Worm (Caenorhabditis elegans) whole organism, young adult: ENCODE results near the gene jnk-1.

ENCODE experiments used
- B0035.1 ChIP-seq: sonication (generic microtip); optimal IDR thresholded peaks from 2 replicates; lab custom pipeline; 2016; ENCODE audit warnings: missing genetic modification characterization, mild to moderate bottlenecking, missing compliant biosample characterization, missing genotype, missing genetic modification reagents
- D2030.7 ChIP-seq: fragments of 200-800 bp; sonication (Bioruptor generic); IDR thresholded peaks from 2 replicates; pipeline ENCODE4 v1.3.6; 2022; ENCODE audit warnings: missing genetic modification reagents, missing genetic modification characterization, missing compliant biosample characterization
- F23B12.7 ChIP-seq: sonication (generic microtip); optimal IDR thresholded peaks from 2 replicates; lab custom pipeline; 2017; ENCODE audit warnings: missing genetic modification characterization, mild to moderate bottlenecking, missing compliant biosample characterization, antibody characterized with exemption, moderate library complexity; ENCODE audit not compliant: insufficient read depth
- F33H1.4 ChIP-seq: fragments of 200-800 bp; sonication (Bioruptor generic); IDR thresholded peaks from 2 replicates; pipeline ENCODE4 v1.3.6; 2022; ENCODE audit warnings: missing genetic modification reagents, missing genetic modification characterization, missing compliant biosample characterization
- F37B4.10 ChIP-seq: fragments of 200-800 bp; sonication (Bioruptor generic); IDR thresholded peaks from 2 replicates; pipeline ENCODE4 v1.3.6; 2022; ENCODE audit warnings: missing genetic modification characterization, missing compliant biosample characterization
- F39B2.1 ChIP-seq: fragments of 200-800 bp; sonication (Bioruptor generic); IDR thresholded peaks from 2 replicates; pipeline ENCODE4 v1.3.6; 2022; ENCODE audit warnings: missing genetic modification reagents, missing genetic modification characterization, missing compliant biosample characterization
- F49E8.2 ChIP-seq: sonication (generic microtip); optimal IDR thresholded peaks from 3 replicates; lab custom pipeline; 2017; ENCODE audit warnings: missing genetic modification characterization, mild to moderate bottlenecking, missing compliant biosample characterization, antibody characterized with exemption, moderate library complexity; ENCODE audit not compliant: insufficient read depth
- Y67H2A.10 ChIP-seq: fragments of 200-800 bp; sonication (Bioruptor generic); conservative IDR thresholded peaks from 2 replicates; pipeline ENCODE4 v1.3.6; 2022; ENCODE audit warnings: missing genetic modification reagents, missing genetic modification characterization, missing compliant biosample characterization
- akir-1 ChIP-seq: fragments of 200-800 bp; sonication (Bioruptor generic); optimal IDR thresholded peaks from 2 replicates; lab custom pipeline; 2018; ENCODE audit warnings: mild to moderate bottlenecking, missing genetic modification characterization, moderate library complexity, missing compliant biosample characterization
- atf-7 ChIP-seq: sonication (generic microtip); optimal IDR thresholded peaks from 2 replicates; lab custom pipeline; 2017; ENCODE audit warnings: mild to moderate bottlenecking, missing genetic modification characterization, missing compliant biosample characterization
- cebp-1 ChIP-seq, 2 experiments: fragments of 200-800 bp in 1 of 2; sonication (Bioruptor generic) in 1 of 2; sonication (generic microtip) in 1 of 2; IDR thresholded peaks in 1 of 2; optimal IDR thresholded peaks in 1 of 2; 2 replicates each; pipeline versions ENCODE4 v1.3.6 to Lab custom; 2017 to 2022; ENCODE audit warnings: missing compliant biosample characterization in 2 of 2, missing genetic modification characterization in 2 of 2, mild to moderate bottlenecking in 1 of 2, missing genetic modification reagents in 1 of 2, moderate library complexity in 1 of 2
- cebp-2 ChIP-seq: fragments of 200-800 bp; sonication (Bioruptor generic); IDR thresholded peaks from 2 replicates; pipeline ENCODE4 v1.3.6; 2022; ENCODE audit warnings: missing genetic modification characterization, missing compliant biosample characterization
- ceh-27 ChIP-seq: fragments of 200-800 bp; sonication (Bioruptor generic); optimal IDR thresholded peaks from 2 replicates; lab custom pipeline; 2018; ENCODE audit warnings: mild to moderate bottlenecking, missing genetic modification characterization, moderate library complexity, missing compliant biosample characterization
- ceh-58 ChIP-seq: fragments of 200-800 bp; sonication (Bioruptor generic); IDR thresholded peaks from 2 replicates; pipeline ENCODE4 v1.3.6; 2022; ENCODE audit warnings: missing genetic modification characterization, missing compliant biosample characterization
- ceh-91 ChIP-seq: fragments of 200-800 bp; sonication (Bioruptor generic); IDR thresholded peaks from 2 replicates; pipeline ENCODE4 v1.3.6; 2022; ENCODE audit warnings: missing genetic modification reagents, missing genetic modification characterization, missing compliant biosample characterization
- dox-1 ChIP-seq: fragments of 200-800 bp; sonication (Bioruptor generic); IDR thresholded peaks from 2 replicates; pipeline ENCODE4 v1.3.6; 2022; ENCODE audit warnings: missing genetic modification reagents, missing genetic modification characterization, missing compliant biosample characterization
- dpl-1 ChIP-seq: fragments of 150-350 bp; optimal IDR thresholded peaks from 2 replicates; lab custom pipeline; 2014; ENCODE audit warnings: missing biosample characterization, missing genetic modification reagents, missing genetic modification characterization
- efl-1 ChIP-seq: fragments of 150-350 bp; optimal IDR thresholded peaks from 2 replicates; lab custom pipeline; 2014; ENCODE audit warnings: missing biosample characterization, missing genetic modification reagents, missing genetic modification characterization
- hmg-1.2 ChIP-seq: fragments of 200-800 bp; sonication (Bioruptor generic); IDR thresholded peaks from 2 replicates; pipeline ENCODE4 v1.3.6; 2022; ENCODE audit warnings: missing genetic modification reagents, missing genetic modification characterization, missing compliant biosample characterization
- let-607 ChIP-seq, 2 experiments: fragments of 200-800 bp in 1 of 2; sonication (Bioruptor generic) in 1 of 2; sonication (generic microtip) in 1 of 2; optimal IDR thresholded peaks; 2 replicates each; lab custom pipeline; 2016 to 2018; ENCODE audit warnings: mild to moderate bottlenecking in 2 of 2, missing compliant biosample characterization in 2 of 2, missing genetic modification characterization in 2 of 2, moderate library complexity in 2 of 2, missing genotype in 1 of 2
- lin-26 ChIP-seq: fragments of 200-800 bp; sonication (Bioruptor generic); IDR thresholded peaks from 2 replicates; pipeline ENCODE4 v1.3.6; 2022; ENCODE audit warnings: missing genetic modification reagents, missing genetic modification characterization, missing compliant biosample characterization
- lin-54 ChIP-seq: fragments of 200-800 bp; sonication (Bioruptor generic); optimal IDR thresholded peaks from 2 replicates; lab custom pipeline; 2018; ENCODE audit warnings: mild to moderate bottlenecking, missing genetic modification characterization, missing compliant biosample characterization
- lsl-1 ChIP-seq: fragments of 200-800 bp; sonication (Bioruptor generic); optimal IDR thresholded peaks from 2 replicates; lab custom pipeline; 2018; ENCODE audit warnings: mild to moderate bottlenecking, missing genetic modification characterization, moderate library complexity, missing compliant biosample characterization
- madf-6 ChIP-seq: fragments of 200-800 bp; sonication (Bioruptor generic); IDR thresholded peaks from 2 replicates; pipeline ENCODE4 v1.3.6; 2022; ENCODE audit warnings: missing genetic modification reagents, missing genetic modification characterization, missing compliant biosample characterization
- madf-8 ChIP-seq: fragments of 200-800 bp; sonication (Bioruptor generic); conservative IDR thresholded peaks from 2 replicates; pipeline ENCODE4 v1.3.6; 2022; ENCODE audit warnings: missing genetic modification reagents, missing genetic modification characterization, missing compliant biosample characterization
- mel-28 ChIP-seq: sonication (generic microtip); optimal IDR thresholded peaks from 2 replicates; lab custom pipeline; 2016; ENCODE audit warnings: borderline replicate concordance, mild to moderate bottlenecking, missing genetic modification characterization, missing compliant biosample characterization
- mes-4 ChIP-seq: sonication (generic microtip); optimal IDR thresholded peaks from 2 replicates; lab custom pipeline; 2016; ENCODE audit warnings: missing genotype, missing genetic modification characterization, missing compliant biosample characterization
- nhr-27 ChIP-seq: fragments of 200-800 bp; sonication (Bioruptor generic); optimal IDR thresholded peaks from 2 replicates; lab custom pipeline; 2018; ENCODE audit warnings: mild to moderate bottlenecking, missing genetic modification characterization, moderate library complexity, missing compliant biosample characterization
- nhr-80 ChIP-seq: sonication (generic microtip); optimal IDR thresholded peaks from 2 replicates; lab custom pipeline; 2016; ENCODE audit warnings: missing genetic modification characterization, missing compliant biosample characterization
- rec-8 ChIP-seq, 2 experiments: sonication (generic microtip); optimal IDR thresholded peaks; 2 replicates each; lab custom pipeline; 2016; ENCODE audit warnings: mild to moderate bottlenecking in 2 of 2, missing genetic modification characterization in 2 of 2, missing genetic modification reagents in 2 of 2, missing genotype in 2 of 2, missing biosample characterization in 1 of 2, missing compliant biosample characterization in 1 of 2, moderate library complexity in 1 of 2
- sea-2 ChIP-seq: fragments of 200-800 bp; sonication (Bioruptor generic); IDR thresholded peaks from 2 replicates; pipeline ENCODE4 v1.3.6; 2022; ENCODE audit warnings: missing genetic modification characterization, missing compliant biosample characterization
- snpc-1.1 ChIP-seq: sonication (generic microtip); optimal IDR thresholded peaks from 2 replicates; lab custom pipeline; 2017; ENCODE audit warnings: missing genetic modification characterization, mild to moderate bottlenecking, missing compliant biosample characterization, antibody characterized with exemption, moderate library complexity, missing genotype, missing genetic modification reagents; ENCODE audit not compliant: insufficient read depth
- snpc-3.4 ChIP-seq: sonication (generic microtip); optimal IDR thresholded peaks from 2 replicates; lab custom pipeline; 2017; ENCODE audit warnings: missing genetic modification characterization, mild to moderate bottlenecking, missing compliant biosample characterization, antibody characterized with exemption, moderate library complexity, missing genotype, missing genetic modification reagents
- snpc-4 ChIP-seq, 5 experiments: fragments of 150-350 bp in 1 of 5; sonication (generic microtip) in 4 of 5; optimal IDR thresholded peaks; 2 replicates each; lab custom pipeline; 2014 to 2018; ENCODE audit warnings: missing genetic modification characterization in 5 of 5, missing biosample characterization in 3 of 5, antibody characterized with exemption in 2 of 5, mild to moderate bottlenecking in 2 of 5, missing compliant biosample characterization in 2 of 5, missing genotype in 2 of 5, moderate library complexity in 2 of 5, missing genetic modification reagents in 1 of 5
- tbp1 ChIP-seq: fragments of 200-800 bp; sonication (Bioruptor generic); optimal IDR thresholded peaks from 2 replicates; lab custom pipeline; 2018; ENCODE audit warnings: mild to moderate bottlenecking, missing genetic modification characterization, missing compliant biosample characterization
- zim-3 ChIP-seq: sonication (generic microtip); optimal IDR thresholded peaks from 2 replicates; lab custom pipeline; 2017; ENCODE audit warnings: mild to moderate bottlenecking, missing genetic modification characterization, moderate library complexity, missing compliant biosample characterization
- ztf-18 ChIP-seq: sonication (generic microtip); optimal IDR thresholded peaks from 2 replicates; lab custom pipeline; 2016; ENCODE audit warnings: missing genotype, mild to moderate bottlenecking, missing genetic modification characterization, missing compliant biosample characterization
- ztf-26 ChIP-seq: sonication (generic microtip); optimal IDR thresholded peaks from 2 replicates; lab custom pipeline; 2017; ENCODE audit warnings: missing genetic modification characterization, missing compliant biosample characterization
- ztf-28 ChIP-seq: fragments of 200-800 bp; sonication (Bioruptor generic); IDR thresholded peaks from 2 replicates; pipeline ENCODE4 v1.3.6; 2022; ENCODE audit warnings: missing genetic modification reagents, missing genetic modification characterization, missing compliant biosample characterization

jnk-1 gene

DNA sequence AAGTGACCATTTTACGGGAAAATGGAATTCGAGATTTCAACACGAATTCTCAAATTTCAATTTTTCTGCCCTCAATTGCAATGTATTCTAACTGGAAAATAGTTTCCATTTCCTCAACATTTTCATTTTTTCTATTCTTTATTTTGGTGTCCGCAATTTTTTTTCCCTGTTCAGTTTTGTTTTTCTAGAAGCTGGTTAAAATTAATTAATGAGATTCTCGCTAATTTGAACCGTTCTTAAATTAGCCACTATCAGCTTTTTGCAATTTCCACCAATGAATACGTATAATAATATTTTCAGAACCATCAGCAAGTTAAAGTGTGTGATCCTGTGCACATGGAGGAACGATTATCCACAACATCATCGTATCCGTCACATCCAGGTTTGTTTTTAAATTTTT lies at the start of gene jnk-1:
Gene jnk-1 (plus strand): TSS at position 301 of the 400 bp plus-strand sequence.
- TF ChIP-seq lin-54 (GFP tag; lab: Kevin White, UChicago), result no peak
- no peak for TF ChIP-seq B0035.1
- no peak for TF ChIP-seq ztf-26 (tag; lab: Kevin White, UChicago)
- no peak for TF ChIP-seq mel-28 (tag; lab: Kevin White, UChicago)
- no peak for TF ChIP-seq F37B4.10
- no peak for TF ChIP-seq atf-7
- no peak for TF ChIP-seq ceh-27 (GFP tag; lab: Kevin White, UChicago)
- no peak for TF ChIP-seq cebp-2 (GFP tag; lab: Robert Waterston, UW)
- no peak for TF ChIP-seq sea-2
- TF ChIP-seq snpc-3.4 (tag; lab: Kevin White, UChicago), result no peak
- no peak for TF ChIP-seq akir-1 (GFP tag; lab: Kevin White, UChicago)
- TF ChIP-seq cebp-1 (GFP tag; IDR thresholded peaks at IDR 0.05; lab: Robert Waterston, UW), result no peak
- no peak for TF ChIP-seq cebp-1 (tag; optimal IDR thresholded peaks at IDR 0.05; lab: Kevin White, UChicago)
- no peak for TF ChIP-seq rec-8 (tag; optimal IDR thresholded peaks at IDR 0.05; lab: Kevin White, UChicago)
- no peak for TF ChIP-seq F39B2.1 (GFP tag; lab: Robert Waterston, UW)
- no peak for TF ChIP-seq lin-26
- no peak for TF ChIP-seq snpc-1.1 (tag; lab: Kevin White, UChicago)
- no peak for TF ChIP-seq mes-4 (tag; lab: Kevin White, UChicago)

DNA sequence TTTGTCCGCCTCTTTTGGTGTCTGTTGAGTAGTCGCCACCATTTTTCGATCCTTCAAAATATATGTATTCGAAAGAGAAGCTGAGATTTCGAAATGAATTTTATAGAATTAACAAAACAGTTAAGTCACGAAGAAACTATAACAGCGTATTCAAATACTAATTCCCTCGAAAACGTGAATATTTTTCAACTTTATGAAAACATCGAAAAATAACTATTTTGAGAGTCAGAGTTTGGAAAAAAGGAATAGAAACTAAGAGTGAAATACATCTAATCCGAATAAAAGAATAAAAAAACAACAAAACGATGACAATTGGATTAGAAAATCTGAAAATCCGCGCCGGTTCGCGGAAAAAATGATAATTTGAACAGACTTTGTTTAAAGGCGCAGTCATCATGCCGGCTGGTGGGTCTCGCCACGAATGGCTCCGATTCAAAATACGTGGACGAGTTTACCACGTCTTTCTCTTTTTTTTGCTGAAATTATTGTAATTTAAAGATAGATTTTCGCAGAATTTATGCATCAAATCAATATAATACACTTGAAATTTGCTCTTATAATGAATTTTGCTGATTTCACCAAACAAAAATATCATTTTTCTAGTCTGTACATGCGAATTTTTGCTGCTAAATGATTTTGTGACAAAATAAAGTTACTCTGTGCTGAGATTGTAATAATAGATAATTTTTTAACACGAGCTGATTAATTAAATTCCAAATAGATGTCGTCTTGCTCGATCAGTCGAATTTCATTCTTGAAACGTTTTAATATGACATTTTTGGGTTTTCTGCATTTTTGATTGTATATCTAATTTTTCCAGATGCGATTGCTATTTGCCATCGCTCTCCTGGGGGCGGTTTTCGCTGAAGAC lies 47.3 kb upstream of the jnk-1 start, which contains the start of the genes rpn-1 and ribo-1:
Gene rpn-1 (minus strand): TSS at position 51 of the 871 bp plus-strand sequence.
Gene ribo-1 (plus strand): TSS at position 821 of the 871 bp plus-strand sequence.
- peak; percentile 67 for TF ChIP-seq madf-6 (GFP tag; lab: Robert Waterston, UW)
- TF ChIP-seq tbp1 (GFP tag; lab: Kevin White, UChicago), result peak; percentile 5
- TF ChIP-seq F49E8.2 (tag; lab: Kevin White, UChicago), result peak; percentile 40
- peak; percentile 29; the same call in 1 of the 2 replicates for TF ChIP-seq D2030.7
- no peak for TF ChIP-seq ceh-58 (GFP tag; lab: Robert Waterston, UW)
- TF ChIP-seq snpc-4 (GFP tag; optimal IDR thresholded peaks at IDR 0.05; lab: Kevin White, UChicago), result no peak
- peak in 3 of 4 experiments; percentile 42 to 64 (median 63) for TF ChIP-seq snpc-4 (tag; optimal IDR thresholded peaks at IDR 0.05; lab: Kevin White, UChicago)
- peak; percentile 44; the same call in 1 of the 2 replicates for TF ChIP-seq madf-8 (GFP tag; lab: Robert Waterston, UW)
- no peak for TF ChIP-seq Y67H2A.10 (GFP tag; lab: Robert Waterston, UW)
- TF ChIP-seq F23B12.7, result peak; percentile 28
- no peak for TF ChIP-seq zim-3
- peak; percentile 42 for TF ChIP-seq lin-54 (GFP tag; lab: Kevin White, UChicago)
- peak; percentile 31; the same call in 1 of the 2 replicates for TF ChIP-seq hmg-1.2 (GFP tag; lab: Robert Waterston, UW)
- TF ChIP-seq ztf-18 (tag; lab: Kevin White, UChicago), result peak; percentile 3
- no peak for TF ChIP-seq nhr-27 (tag; lab: Kevin White, UChicago)
- TF ChIP-seq dpl-1, result peak; percentile 18
- TF ChIP-seq ceh-91, result 0 out of 2 replicates have a peak, but pooled peaks have one; percentile 32
- no peak for TF ChIP-seq ztf-28 (GFP tag; lab: Robert Waterston, UW)
- peak; percentile 1 for TF ChIP-seq nhr-80 (tag; lab: Kevin White, UChicago)
- peak; percentile 74 to 82 for TF ChIP-seq let-607 (tag; optimal IDR thresholded peaks at IDR 0.05; lab: Kevin White, UChicago)
- TF ChIP-seq efl-1 (GFP tag; lab: Kevin White, UChicago), result peak; percentile 74
- peak; percentile 59 for TF ChIP-seq lsl-1 (GFP tag; lab: Kevin White, UChicago)
- TF ChIP-seq F33H1.4, result peak; percentile 88
- TF ChIP-seq dox-1, result peak; percentile 56; the same call in 1 of the 2 replicates
